Fruit fly (Drosophila melanogaster) whole organism, wandering third instar larva: ENCODE data around the gene sloth1.

ENCODE experiments used
- Abd-B ChIP-seq: fragments of >200 bp; optimal IDR thresholded peaks from 2 replicates; lab custom pipeline; 2017; ENCODE audit warnings: missing biosample characterization, missing genetic modification characterization
- CG32264 ChIP-seq: fragments of 200-800 bp; sonication (Bioruptor generic); optimal IDR thresholded peaks from 2 replicates; lab custom pipeline; 2016; ENCODE audit warnings: missing biosample characterization, missing genetic modification characterization
- CG9705 ChIP-seq: fragments of 200-800 bp; sonication (Bioruptor generic); optimal IDR thresholded peaks from 2 replicates; lab custom pipeline; 2018; ENCODE audit warnings: missing biosample characterization, mild to moderate bottlenecking, missing genetic modification characterization
- CrebA ChIP-seq: fragments of 200-800 bp; sonication (Bioruptor generic); optimal IDR thresholded peaks from 2 replicates; lab custom pipeline; 2016; ENCODE audit warnings: missing biosample characterization, mild to moderate bottlenecking, missing genetic modification characterization, borderline replicate concordance
- Dfd ChIP-seq: fragments of >200 bp; optimal IDR thresholded peaks from 2 replicates; lab custom pipeline; 2017; ENCODE audit warnings: missing biosample characterization, missing genetic modification characterization
- Dif ChIP-seq: fragments of 200-275, 200-300 bp; sonication (Bioruptor generic); optimal IDR thresholded peaks from 2 replicates; lab custom pipeline; 2018; ENCODE audit warnings: missing biosample characterization, missing genetic modification characterization; ENCODE audit not compliant: partially characterized antibody
- GATAd ChIP-seq: sonication (Bioruptor generic); optimal IDR thresholded peaks from 2 replicates; lab custom pipeline; 2016; ENCODE audit warnings: missing biosample characterization, missing genetic modification characterization
- HLH106 ChIP-seq: fragments of 200-800 bp; optimal IDR thresholded peaks from 3 replicates; lab custom pipeline; 2019; ENCODE audit warnings: missing biosample characterization, mild to moderate bottlenecking, missing genetic modification characterization, moderate library complexity
- Hnf4 ChIP-seq: fragments of 200-800 bp; sonication (Bioruptor generic); optimal IDR thresholded peaks from 2 replicates; lab custom pipeline; 2016; ENCODE audit warnings: missing biosample characterization, mild to moderate bottlenecking, missing genetic modification characterization
- Hr78 ChIP-seq: fragments of >200 bp; optimal IDR thresholded peaks from 2 replicates; lab custom pipeline; 2017; ENCODE audit warnings: missing biosample characterization, missing genetic modification characterization
- Hr83 ChIP-seq: fragments of 200-300 bp; sonication (Bioruptor generic); optimal IDR thresholded peaks from 2 replicates; lab custom pipeline; 2016; ENCODE audit warnings: missing biosample characterization, mild to moderate bottlenecking, missing genetic modification characterization, moderate library complexity; ENCODE audit not compliant: poor library complexity, severe bottlenecking
- Mio ChIP-seq: sonication (Bioruptor generic); optimal IDR thresholded peaks from 2 replicates; lab custom pipeline; 2016; ENCODE audit warnings: missing biosample characterization, missing genetic modification characterization
- Myc ChIP-seq: fragments of >200 bp; optimal IDR thresholded peaks from 2 replicates; lab custom pipeline; 2017
- N ChIP-seq: fragments of >200 bp; optimal IDR thresholded peaks from 2 replicates; lab custom pipeline; 2018; ENCODE audit warnings: missing biosample characterization, missing external identifiers, missing genetic modification characterization
- OdsH ChIP-seq: fragments of 200-800 bp; sonication (Bioruptor generic); optimal IDR thresholded peaks from 2 replicates; lab custom pipeline; 2016; ENCODE audit warnings: missing biosample characterization, mild to moderate bottlenecking, missing genetic modification characterization
- Rel ChIP-seq, 2 experiments: fragments of 200-800 bp; sonication (Bioruptor generic) in 1 of 2; optimal IDR thresholded peaks; 2 replicates in 1 of 2; 3 replicates in 1 of 2; lab custom pipeline; 2016 to 2019; ENCODE audit warnings: mild to moderate bottlenecking in 2 of 2, missing biosample characterization in 2 of 2, missing genetic modification characterization in 2 of 2, moderate library complexity in 1 of 2
- Sp1 ChIP-seq: fragments of 200-800 bp; sonication (Bioruptor generic); optimal IDR thresholded peaks from 3 replicates; lab custom pipeline; 2019; ENCODE audit warnings: missing biosample characterization, mild to moderate bottlenecking, missing genetic modification characterization, moderate library complexity
- br ChIP-seq: fragments of 200-800 bp; sonication (Bioruptor generic); optimal IDR thresholded peaks from 2 replicates; lab custom pipeline; 2016; ENCODE audit warnings: missing biosample characterization, missing genetic modification characterization
- dl ChIP-seq, 2 experiments: fragments of 175-275, 200-275 bp in 1 of 2; fragments of 200-275 bp in 1 of 2; sonication (Bioruptor generic); optimal IDR thresholded peaks; lab custom pipeline; 2018; ENCODE audit warnings: mild to moderate bottlenecking in 2 of 2, missing biosample characterization in 2 of 2, missing genetic modification characterization in 2 of 2, moderate library complexity in 2 of 2; ENCODE audit not compliant: partially characterized antibody in 2 of 2, insufficient read depth in 1 of 2
- dmrt93B ChIP-seq: fragments of 200-800 bp; sonication (Bioruptor generic); optimal IDR thresholded peaks from 2 replicates; lab custom pipeline; 2018; ENCODE audit warnings: missing biosample characterization, mild to moderate bottlenecking, missing genetic modification characterization
- dsf ChIP-seq: sonication (Bioruptor generic); optimal IDR thresholded peaks from 2 replicates; lab custom pipeline; 2016; ENCODE audit warnings: missing biosample characterization, missing genetic modification characterization, borderline replicate concordance
- ey ChIP-seq: fragments of 200-800 bp; sonication (Bioruptor generic); optimal IDR thresholded peaks from 2 replicates; lab custom pipeline; 2016; ENCODE audit warnings: missing biosample characterization, missing genetic modification characterization
- foxo ChIP-seq, 2 experiments: fragments of 200-800 bp; sonication (Bioruptor generic); optimal IDR thresholded peaks; 2 replicates in 1 of 2; 3 replicates in 1 of 2; lab custom pipeline; 2016 to 2017; ENCODE audit warnings: missing biosample characterization in 2 of 2, missing genetic modification characterization in 2 of 2
- h ChIP-seq: fragments of 200-800 bp; sonication (Bioruptor generic); optimal IDR thresholded peaks from 3 replicates; lab custom pipeline; 2016; ENCODE audit warnings: missing biosample characterization, mild to moderate bottlenecking, missing genetic modification characterization
- jim ChIP-seq: fragments of 175-275, 200-325 bp; sonication (Bioruptor generic); optimal IDR thresholded peaks from 2 replicates; lab custom pipeline; 2016; ENCODE audit warnings: missing biosample characterization, mild to moderate bottlenecking, missing genetic modification characterization
- lola ChIP-seq: fragments of >200 bp; optimal IDR thresholded peaks from 2 replicates; lab custom pipeline; 2017; ENCODE audit warnings: missing biosample characterization, missing genetic modification characterization
- pan ChIP-seq: fragments of >200 bp; optimal IDR thresholded peaks from 2 replicates; lab custom pipeline; 2017
- psq ChIP-seq: fragments of 200-800 bp; sonication (Bioruptor generic); optimal IDR thresholded peaks from 3 replicates; lab custom pipeline; 2017; ENCODE audit warnings: missing biosample characterization, mild to moderate bottlenecking, missing genetic modification characterization, moderate library complexity
- rgr ChIP-seq: fragments of 200-800 bp; sonication (Bioruptor generic); optimal IDR thresholded peaks from 3 replicates; lab custom pipeline; 2016; ENCODE audit warnings: missing biosample characterization, mild to moderate bottlenecking, missing genetic modification characterization
- sage ChIP-seq: fragments of 200-800 bp; sonication (Bioruptor generic); optimal IDR thresholded peaks from 2 replicates; lab custom pipeline; 2016; ENCODE audit warnings: missing biosample characterization, mild to moderate bottlenecking, missing genetic modification characterization
- sv ChIP-seq: fragments of 200-800 bp; sonication (Bioruptor generic); optimal IDR thresholded peaks from 3 replicates; lab custom pipeline; 2016; ENCODE audit warnings: missing biosample characterization, missing genetic modification characterization
- tai ChIP-seq: sonication (Bioruptor generic); optimal IDR thresholded peaks from 2 replicates; lab custom pipeline; 2016; ENCODE audit warnings: missing biosample characterization, missing genetic modification characterization
- usp ChIP-seq: fragments of >200 bp; optimal IDR thresholded peaks from 2 replicates; lab custom pipeline; 2017; ENCODE audit warnings: missing biosample characterization, missing genetic modification characterization

The sloth1 gene

dm6 chrX:6994473-6995179, 16.5 kb upstream of the sloth1 start:
- TF ChIP-seq foxo (GFP tag; optimal IDR thresholded peaks at IDR 0.05; lab: Kevin White, UChicago) (no peak), GATAd (GFP tag; lab: Kevin White, UChicago) (no peak), pan (lab: Kevin White, UChicago) (no peak), CG32264 (GFP tag; lab: Kevin White, UChicago) (no peak), OdsH (GFP tag; lab: Kevin White, UChicago) (no peak), Dif (GFP tag; lab: Kevin White, UChicago) (no peak), tai (no peak), sv (GFP tag; lab: Kevin White, UChicago) (no peak), dl (GFP tag; optimal IDR thresholded peaks at IDR 0.05; lab: Kevin White, UChicago; ENCODE audit: insufficient read depth in 1 of 2, partially characterized antibody in 2 of 2) (no peak), usp (no peak), lola (GFP tag; lab: Kevin White, UChicago) (no peak), N (no peak), sage (GFP tag; lab: Kevin White, UChicago) (no peak), dsf (GFP tag; lab: Kevin White, UChicago) (no peak), br (no peak), h (GFP tag; lab: Kevin White, UChicago) (no peak), Rel (GFP tag; optimal IDR thresholded peaks at IDR 0.05; lab: Kevin White, UChicago) (no peak), Rel (tag; optimal IDR thresholded peaks at IDR 0.05; lab: Kevin White, UChicago) (no peak)

dm6 chrX:6995258-6995657, 15.9 kb upstream of the sloth1 start:
- no peak for TF ChIP-seq sv (GFP tag; lab: Kevin White, UChicago)
- no peak for TF ChIP-seq foxo (GFP tag; optimal IDR thresholded peaks at IDR 0.05; lab: Kevin White, UChicago)
- TF ChIP-seq dmrt93B (GFP tag; lab: Kevin White, UChicago): no peak
- TF ChIP-seq Sp1 (GFP tag; lab: Kevin White, UChicago): no peak
- TF ChIP-seq dsf (GFP tag; lab: Kevin White, UChicago): no peak
- TF ChIP-seq sage (GFP tag; lab: Kevin White, UChicago): no peak
- TF ChIP-seq CrebA (GFP tag; lab: Kevin White, UChicago): no peak
- no peak for TF ChIP-seq lola (GFP tag; lab: Kevin White, UChicago)
- no peak for TF ChIP-seq Myc (lab: Kevin White, UChicago)
- no peak for TF ChIP-seq jim (GFP tag; lab: Kevin White, UChicago)
- TF ChIP-seq Hr78 (GFP tag; lab: Kevin White, UChicago): no peak
- TF ChIP-seq br: no peak
- no peak for TF ChIP-seq Hr83 (GFP tag; lab: Kevin White, UChicago)
- no peak for TF ChIP-seq ey (GFP tag; lab: Kevin White, UChicago)
- no peak for TF ChIP-seq Hnf4 (GFP tag; lab: Kevin White, UChicago)
- no peak for TF ChIP-seq Abd-B (GFP tag; lab: Kevin White, UChicago)

- TF ChIP-seq Rel (GFP tag; optimal IDR thresholded peaks at IDR 0.05; lab: Kevin White, UChicago): no peak
- peak; percentile 42 for TF ChIP-seq Rel (tag; optimal IDR thresholded peaks at IDR 0.05; lab: Kevin White, UChicago)
- no peak for TF ChIP-seq CG9705 (GFP tag; lab: Kevin White, UChicago)
- no peak for TF ChIP-seq sv (GFP tag; lab: Kevin White, UChicago)
- TF ChIP-seq Dfd: no peak
- no peak for TF ChIP-seq sage (GFP tag; lab: Kevin White, UChicago)
- TF ChIP-seq Hnf4 (GFP tag; lab: Kevin White, UChicago): no peak
- TF ChIP-seq tai: no peak
Observed at dm6 chrX:6996130-6996529, 15.0 kb upstream of the sloth1 start.

dm6 chrX:6996965-6997652, 14.0 kb upstream of the sloth1 start:
- no peak for TF ChIP-seq jim (GFP tag; lab: Kevin White, UChicago)
- no peak for TF ChIP-seq Dif (GFP tag; lab: Kevin White, UChicago)
- no peak for TF ChIP-seq HLH106
- TF ChIP-seq Rel (GFP tag; optimal IDR thresholded peaks at IDR 0.05; lab: Kevin White, UChicago): no peak
- TF ChIP-seq Rel (tag; optimal IDR thresholded peaks at IDR 0.05; lab: Kevin White, UChicago): no peak
- TF ChIP-seq Abd-B (GFP tag; lab: Kevin White, UChicago): no peak
- TF ChIP-seq Myc (lab: Kevin White, UChicago): no peak
- no peak for TF ChIP-seq Hr83 (GFP tag; lab: Kevin White, UChicago)
- TF ChIP-seq usp: no peak
- no peak for TF ChIP-seq psq
- TF ChIP-seq rgr (GFP tag; lab: Kevin White, UChicago): no peak
- TF ChIP-seq dmrt93B (GFP tag; lab: Kevin White, UChicago): no peak
- TF ChIP-seq GATAd (GFP tag; lab: Kevin White, UChicago): no peak
- TF ChIP-seq h (GFP tag; lab: Kevin White, UChicago): no peak
- TF ChIP-seq Mio: no peak
